Worm (Caenorhabditis elegans): ENCODE results near the gene M01H9.4.

DNA sequence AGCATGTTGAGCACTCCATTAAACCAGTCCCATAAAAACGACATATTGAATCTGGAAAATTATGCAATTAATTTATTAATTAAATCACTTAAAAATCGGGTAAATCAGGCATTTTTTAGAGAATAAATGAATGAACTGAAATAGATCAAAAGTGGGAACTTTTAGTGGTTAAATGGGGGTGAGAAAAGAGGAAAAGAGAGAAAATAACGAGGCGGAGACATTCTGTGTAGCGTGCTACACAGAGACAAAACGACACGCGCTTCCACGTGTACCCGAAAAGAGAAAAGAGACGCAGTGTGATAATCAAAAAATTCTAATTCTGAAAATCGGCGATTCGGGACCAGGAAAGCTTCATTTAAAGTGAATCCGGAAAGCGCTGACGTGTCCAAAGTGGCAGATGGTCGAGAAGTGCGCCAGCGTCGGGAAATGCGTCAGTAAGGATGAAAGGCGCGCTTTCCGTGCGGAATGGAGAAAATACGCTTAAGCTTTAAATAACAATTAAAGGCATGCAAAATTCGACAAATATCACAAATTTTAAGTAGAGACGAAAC is 30.6 kb upstream of the M01H9.4 start, which contains the start of gene sar-1:
- TF ChIP-seq ceh-31 (tag; optimal IDR thresholded peaks at IDR 0.05) (peak; percentile 67), pqm-1 (tag; optimal IDR thresholded peaks at IDR 0.05) (no peak), fkh-10 (GFP tag; optimal IDR thresholded peaks at IDR 0.05) (no peak), hlh-30 (tag; optimal IDR thresholded peaks at IDR 0.05; ENCODE audit: insufficient read depth) (no peak), pat-9 (tag; optimal IDR thresholded peaks at IDR 0.05) (no peak), F13H6.1 (tag; optimal IDR thresholded peaks at IDR 0.05) (no peak)

All from whole organism, late embryonic.